Fruit fly (Drosophila melanogaster) whole organism, prepupa: ENCODE measurements around the gene Pdfr.

Experiments
- CG11902 ChIP-seq: fragments of 200-800 bp; sonication (Bioruptor generic); optimal IDR thresholded peaks from 3 replicates; lab custom pipeline; 2016; ENCODE audit warnings: missing biosample characterization, missing genetic modification characterization
- CG34406 ChIP-seq: fragments of 200-800 bp; sonication (Bioruptor generic); optimal IDR thresholded peaks from 3 replicates; lab custom pipeline; 2016; ENCODE audit warnings: missing biosample characterization, missing genetic modification characterization
- CG4318 ChIP-seq: fragments of 200-800 bp; sonication (Bioruptor generic); optimal IDR thresholded peaks from 3 replicates; lab custom pipeline; 2017; ENCODE audit warnings: missing biosample characterization, mild to moderate bottlenecking, missing genetic modification characterization
- Eip78C ChIP-seq: fragments of 200-800 bp; sonication (Bioruptor generic); peaks from one replicate; lab custom pipeline; 2016; ENCODE audit warnings: missing biosample characterization, missing genetic modification characterization
- Ets21C ChIP-seq: fragments of 200-800 bp; sonication (Bioruptor generic); optimal IDR thresholded peaks from 3 replicates; lab custom pipeline; 2016; ENCODE audit warnings: missing biosample characterization, missing genetic modification characterization
- Gug ChIP-seq: fragments of 200-800 bp; sonication (Bioruptor generic); IDR thresholded peaks from 2 replicates; pipeline ENCODE4 v1.3.6; 2022; ENCODE audit warnings: missing biosample characterization, missing genetic modification characterization
- Hr4 ChIP-seq: fragments of 200-800 bp; sonication (Bioruptor generic); optimal IDR thresholded peaks from 3 replicates; lab custom pipeline; 2016; ENCODE audit warnings: missing biosample characterization, missing genetic modification characterization
- OdsH ChIP-seq: fragments of 200-800 bp; sonication (Bioruptor generic); optimal IDR thresholded peaks from 3 replicates; lab custom pipeline; 2016; ENCODE audit warnings: missing biosample characterization, missing genetic modification characterization
- Sox15 ChIP-seq: fragments of 200-800 bp; sonication (Bioruptor generic); optimal IDR thresholded peaks from 3 replicates; lab custom pipeline; 2016; ENCODE audit warnings: missing biosample characterization, missing genetic modification characterization
- achi ChIP-seq: fragments of 200-800 bp; sonication (Bioruptor generic); optimal IDR thresholded peaks from 3 replicates; lab custom pipeline; 2016; ENCODE audit warnings: missing biosample characterization, missing genetic modification characterization
- pdm3 ChIP-seq: fragments of 200-800 bp; sonication (Bioruptor generic); optimal IDR thresholded peaks from 3 replicates; lab custom pipeline; 2016; ENCODE audit warnings: missing biosample characterization, missing genetic modification characterization
- topi ChIP-seq: fragments of 200-800 bp; sonication (Bioruptor generic); optimal IDR thresholded peaks from 3 replicates; lab custom pipeline; 2016; ENCODE audit warnings: missing biosample characterization, missing genetic modification characterization

DNA sequence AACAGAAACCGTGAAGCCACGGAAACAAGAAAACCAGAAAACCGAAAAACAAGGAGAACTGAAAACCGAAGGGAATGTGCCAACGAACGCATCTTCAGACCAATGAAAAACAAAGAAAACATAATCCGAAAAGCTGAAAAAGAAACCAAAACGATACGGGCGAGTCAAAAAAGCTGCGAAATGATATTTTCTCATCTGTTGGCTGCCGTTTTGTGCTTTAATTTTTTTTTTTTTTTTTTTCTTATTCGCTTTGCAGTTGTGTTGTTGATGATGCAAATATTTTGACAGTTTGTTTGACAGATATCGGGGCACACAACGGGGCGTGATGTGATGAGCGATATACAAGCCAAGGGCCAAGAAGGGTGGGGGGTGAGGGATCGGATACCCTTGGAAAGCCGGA is 9.5 kb upstream of the Pdfr start:
- TF ChIP-seq CG34406 (GFP tag; lab: Kevin White, UChicago) (no peak), Ets21C (GFP tag; lab: Kevin White, UChicago) (no peak), Eip78C (GFP tag; lab: Kevin White, UChicago) (peak; percentile 46), CG4318 (GFP tag; lab: Kevin White, UChicago) (no peak), Gug (GFP tag; lab: Robert Waterston, UW) (no peak), Hr4 (GFP tag; lab: Kevin White, UChicago) (no peak), pdm3 (GFP tag; lab: Kevin White, UChicago) (no peak), Sox15 (GFP tag; lab: Kevin White, UChicago) (no peak), OdsH (no peak), topi (GFP tag; lab: Kevin White, UChicago) (no peak), CG11902 (GFP tag; lab: Kevin White, UChicago) (no peak), achi (GFP tag; lab: Kevin White, UChicago) (no peak)
